Worm (Caenorhabditis elegans) whole organism, L4 larva: Measurements from ENCODE around the gene F31B12.3.

Experiments used
- F26F4.8 ChIP-seq: fragments of 200-800 bp; sonication (Bioruptor generic); conservative IDR thresholded peaks from 2 replicates; pipeline ENCODE4 v1.3.6; 2022; ENCODE audit warnings: missing genetic modification characterization, missing compliant biosample characterization
- T26A8.4 ChIP-seq: fragments of 200-800 bp; sonication (Bioruptor generic); IDR thresholded peaks from 2 replicates; pipeline ENCODE4 v1.3.6; 2022; ENCODE audit warnings: missing genetic modification characterization, missing compliant biosample characterization
- Y105C5A.15 ChIP-seq: fragments of 200-800 bp; sonication (Bioruptor generic); IDR thresholded peaks from 2 replicates; pipeline ENCODE4 v1.3.6; 2022; ENCODE audit warnings: missing genetic modification characterization, missing compliant biosample characterization
- Y5F2A.4 ChIP-seq: fragments of 200-800 bp; sonication (Bioruptor generic); optimal IDR thresholded peaks from 2 replicates; lab custom pipeline; 2018; ENCODE audit warnings: mild to moderate bottlenecking, missing genetic modification characterization, missing compliant biosample characterization
- aly-2 ChIP-seq: sonication (generic microtip); optimal IDR thresholded peaks from 2 replicates; lab custom pipeline; 2018; ENCODE audit warnings: missing biosample characterization, missing genetic modification characterization
- ama-1 ChIP-seq: fragments of 150-350 bp; optimal IDR thresholded peaks from 2 replicates; lab custom pipeline; 2014; ENCODE audit warnings: inconsistent platforms, mixed read lengths
- arid-1 ChIP-seq: fragments of 200-800 bp; sonication (Bioruptor generic); conservative IDR thresholded peaks from 2 replicates; pipeline ENCODE4 v1.3.6; 2022; ENCODE audit warnings: missing genetic modification reagents, missing genetic modification characterization, missing compliant biosample characterization
- ceh-20 ChIP-seq: fragments of 200-800 bp; sonication (Bioruptor generic); IDR thresholded peaks from 2 replicates; pipeline ENCODE4 v1.3.6; 2022; ENCODE audit warnings: missing genetic modification reagents, missing genetic modification characterization, missing compliant biosample characterization
- ceh-62 ChIP-seq: sonication (generic microtip); optimal IDR thresholded peaks from 2 replicates; lab custom pipeline; 2017; ENCODE audit warnings: missing biosample characterization, missing genetic modification characterization
- ceh-82 ChIP-seq: sonication (generic microtip); optimal IDR thresholded peaks from 2 replicates; lab custom pipeline; 2017; ENCODE audit warnings: missing biosample characterization, missing genetic modification characterization
- ces-1 ChIP-seq: fragments of 150-350 bp; sonication (generic microtip); optimal IDR thresholded peaks from 4 replicates; lab custom pipeline; 2014; ENCODE audit warnings: missing biosample characterization, missing genetic modification reagents, missing genetic modification characterization
- cey-2 ChIP-seq: sonication (generic microtip); optimal IDR thresholded peaks from 3 replicates; lab custom pipeline; 2017; ENCODE audit warnings: missing genetic modification characterization, mild to moderate bottlenecking, missing compliant biosample characterization, antibody characterized with exemption, borderline replicate concordance; ENCODE audit not compliant: insufficient read depth
- daf-12 ChIP-seq: fragments of 150-350 bp; optimal IDR thresholded peaks from 2 replicates; lab custom pipeline; 2014; ENCODE audit warnings: missing biosample characterization, missing genetic modification reagents, missing genetic modification characterization
- daf-16 ChIP-seq, 3 experiments: sonication (generic microtip); optimal IDR thresholded peaks; 2 replicates each; lab custom pipeline; 2016 to 2017; ENCODE audit warnings: missing genetic modification characterization in 3 of 3, missing genetic modification reagents in 3 of 3, mild to moderate bottlenecking in 2 of 3, missing compliant biosample characterization in 2 of 3, missing biosample characterization in 1 of 3, moderate library complexity in 1 of 3
- daf-8 ChIP-seq: fragments of 200-800 bp; sonication (Bioruptor generic); IDR thresholded peaks from 2 replicates; pipeline ENCODE4 v1.3.6; 2022; ENCODE audit warnings: missing genetic modification characterization, missing compliant biosample characterization
- duxl-1 ChIP-seq: sonication (generic microtip); optimal IDR thresholded peaks from 2 replicates; lab custom pipeline; 2016; ENCODE audit warnings: mild to moderate bottlenecking, missing genetic modification characterization, moderate library complexity, missing compliant biosample characterization; ENCODE audit not compliant: poor library complexity
- egl-43 ChIP-seq: fragments of 200-800 bp; sonication (Bioruptor generic); IDR thresholded peaks from 2 replicates; pipeline ENCODE4 v1.3.6; 2022; ENCODE audit warnings: missing genetic modification reagents, missing genetic modification characterization, missing compliant biosample characterization
- fos-1 ChIP-seq: fragments of 150-350 bp; optimal IDR thresholded peaks from 2 replicates; lab custom pipeline; 2014; ENCODE audit warnings: missing biosample characterization, missing genetic modification characterization
- hif-1 ChIP-seq, 2 experiments: sonication (generic microtip); optimal IDR thresholded peaks; 2 replicates each; lab custom pipeline; 2016 to 2017; ENCODE audit warnings: missing compliant biosample characterization in 2 of 2, missing genetic modification characterization in 2 of 2, missing genetic modification reagents in 2 of 2, missing genotype in 2 of 2, mild to moderate bottlenecking in 1 of 2
- hlh-30 ChIP-seq: sonication (generic microtip); optimal IDR thresholded peaks from 2 replicates; lab custom pipeline; 2017; ENCODE audit warnings: antibody characterized with exemption, mild to moderate bottlenecking, missing genetic modification characterization, missing compliant biosample characterization; ENCODE audit not compliant: insufficient read depth
- hmg-1.1 ChIP-seq: fragments of 200-800 bp; sonication (Bioruptor generic); IDR thresholded peaks from 2 replicates; pipeline ENCODE4 v1.3.6; 2022; ENCODE audit warnings: missing genetic modification reagents, missing genetic modification characterization, missing compliant biosample characterization
- lim-7 ChIP-seq: fragments of 200-800 bp; sonication (Bioruptor generic); IDR thresholded peaks from 2 replicates; pipeline ENCODE4 v1.3.6; 2022; ENCODE audit warnings: missing genetic modification characterization, missing compliant biosample characterization
- lin-13 ChIP-seq: fragments of 150-350 bp; optimal IDR thresholded peaks from 2 replicates; lab custom pipeline; 2014; ENCODE audit warnings: missing biosample characterization, missing genetic modification reagents, missing genetic modification characterization
- lin-38 ChIP-seq: fragments of 200-800 bp; sonication (Bioruptor generic); IDR thresholded peaks from 2 replicates; pipeline ENCODE4 v1.3.6; 2022; ENCODE audit warnings: missing genetic modification reagents, missing genetic modification characterization, missing compliant biosample characterization
- lir-3 ChIP-seq: sonication (generic microtip); optimal IDR thresholded peaks from 2 replicates; lab custom pipeline; 2016; ENCODE audit warnings: mild to moderate bottlenecking, missing genetic modification characterization, missing compliant biosample characterization
- lsy-2 ChIP-seq, 2 experiments: fragments of 150-350 bp in 1 of 2; sonication (generic microtip) in 1 of 2; optimal IDR thresholded peaks; 2 replicates each; lab custom pipeline; 2014 to 2017; ENCODE audit warnings: missing biosample characterization in 2 of 2, missing genetic modification characterization in 2 of 2
- mdl-1 ChIP-seq, 2 experiments: fragments of 150-350 bp in 1 of 2; sonication (generic microtip) in 1 of 2; optimal IDR thresholded peaks; 2 replicates each; lab custom pipeline; 2014 to 2017; ENCODE audit warnings: missing biosample characterization in 2 of 2, missing genetic modification characterization in 2 of 2
- mdt-29 ChIP-seq: fragments of 200-800 bp; sonication (Bioruptor generic); IDR thresholded peaks from 2 replicates; pipeline ENCODE4 v1.3.6; 2022; ENCODE audit warnings: missing genetic modification reagents, missing genetic modification characterization, missing compliant biosample characterization
- mep-1 ChIP-seq: fragments of 150-350 bp; sonication (generic microtip); optimal IDR thresholded peaks from 3 replicates; lab custom pipeline; 2014; ENCODE audit warnings: missing biosample characterization, missing genetic modification characterization
- mes-2 ChIP-seq: sonication (generic microtip); optimal IDR thresholded peaks from 2 replicates; lab custom pipeline; 2016; ENCODE audit warnings: missing genotype, mild to moderate bottlenecking, missing genetic modification characterization, missing compliant biosample characterization; ENCODE audit not compliant: poor library complexity, severe bottlenecking
- mxl-3 ChIP-seq: fragments of 200-800 bp; sonication (Bioruptor generic); optimal IDR thresholded peaks from 2 replicates; lab custom pipeline; 2018; ENCODE audit warnings: mild to moderate bottlenecking, missing genetic modification characterization, missing compliant biosample characterization
- nhr-11 ChIP-seq: fragments of 150-350 bp; optimal IDR thresholded peaks from 2 replicates; lab custom pipeline; 2014; ENCODE audit warnings: missing biosample characterization, missing genetic modification characterization
- nhr-237 ChIP-seq: sonication (generic microtip); optimal IDR thresholded peaks from 2 replicates; lab custom pipeline; 2017; ENCODE audit warnings: missing biosample characterization, missing genetic modification characterization
- nhr-42 ChIP-seq: fragments of 200-800 bp; sonication (Bioruptor generic); IDR thresholded peaks from 2 replicates; pipeline ENCODE4 v1.3.6; 2022; ENCODE audit warnings: missing genetic modification characterization, missing compliant biosample characterization
- nhr-76 ChIP-seq: fragments of 150-350 bp; optimal IDR thresholded peaks from 2 replicates; lab custom pipeline; 2014; ENCODE audit warnings: missing biosample characterization, missing genetic modification characterization
- nhr-77 ChIP-seq: fragments of 150-350 bp; optimal IDR thresholded peaks from 2 replicates; lab custom pipeline; 2014; ENCODE audit warnings: missing biosample characterization, missing genetic modification characterization
- php-3 ChIP-seq: fragments of 200-800 bp; sonication (Bioruptor generic); IDR thresholded peaks from 2 replicates; pipeline ENCODE4 v1.3.6; 2022; ENCODE audit warnings: missing genetic modification reagents, missing genetic modification characterization, missing compliant biosample characterization
- pqm-1 ChIP-seq: sonication (generic microtip); optimal IDR thresholded peaks from 2 replicates; lab custom pipeline; 2017; ENCODE audit warnings: missing biosample characterization, missing genetic modification characterization
- saeg-2 ChIP-seq: fragments of 200-800 bp; sonication (Bioruptor generic); IDR thresholded peaks from 2 replicates; pipeline ENCODE4 v1.3.6; 2022; ENCODE audit warnings: missing genetic modification reagents, missing genetic modification characterization, missing compliant biosample characterization
- sdz-12 ChIP-seq: fragments of 200-800 bp; sonication (Bioruptor generic); optimal IDR thresholded peaks from 2 replicates; lab custom pipeline; 2018; ENCODE audit warnings: mild to moderate bottlenecking, missing genetic modification characterization, missing compliant biosample characterization
- skn-1 ChIP-seq: fragments of 150-350 bp; optimal IDR thresholded peaks from 2 replicates; lab custom pipeline; 2014; ENCODE audit warnings: missing biosample characterization, missing genetic modification characterization
- snpc-4 ChIP-seq: fragments of 150-350 bp; optimal IDR thresholded peaks from 2 replicates; lab custom pipeline; 2014; ENCODE audit warnings: missing biosample characterization, missing genetic modification characterization
- spr-3 ChIP-seq: fragments of 200-800 bp; sonication (Bioruptor generic); optimal IDR thresholded peaks from 2 replicates; lab custom pipeline; 2018; ENCODE audit warnings: mild to moderate bottlenecking, missing genetic modification characterization, missing compliant biosample characterization
- tag-97 ChIP-seq: fragments of 200-800 bp; sonication (Bioruptor generic); IDR thresholded peaks from 2 replicates; pipeline ENCODE4 v1.3.6; 2022; ENCODE audit warnings: missing genetic modification characterization, missing compliant biosample characterization
- unc-39 ChIP-seq: sonication (generic microtip); optimal IDR thresholded peaks from 2 replicates; lab custom pipeline; 2017; ENCODE audit warnings: missing biosample characterization, missing genetic modification characterization
- unc-62 ChIP-seq, 3 experiments: fragments of 150-350 bp in 1 of 3; sonication (generic microtip); optimal IDR thresholded peaks in 2 of 3; peaks in 1 of 3; 1 replicate in 1 of 3; 2 replicates in 2 of 3; lab custom pipeline; 2014 to 2017; ENCODE audit warnings: missing biosample characterization in 3 of 3, missing genetic modification characterization in 3 of 3, missing genetic modification reagents in 3 of 3, missing genotype in 1 of 3
- zag-1 ChIP-seq: fragments of 150-350 bp; optimal IDR thresholded peaks from 2 replicates; lab custom pipeline; 2014; ENCODE audit warnings: missing biosample characterization, missing genetic modification characterization
- zfp-2 ChIP-seq: sonication (generic microtip); optimal IDR thresholded peaks from 2 replicates; lab custom pipeline; 2016; ENCODE audit warnings: mild to moderate bottlenecking, missing genetic modification characterization, missing compliant biosample characterization
- zip-11 ChIP-seq: fragments of 200-800 bp; sonication (Bioruptor generic); IDR thresholded peaks from 2 replicates; pipeline ENCODE4 v1.3.6; 2022; ENCODE audit warnings: missing genetic modification characterization, missing compliant biosample characterization
- zip-2 ChIP-seq: fragments of 150-350 bp; optimal IDR thresholded peaks from 2 replicates; lab custom pipeline; 2014; ENCODE audit warnings: missing biosample characterization, missing genetic modification characterization

F31B12.3 gene

DNA sequence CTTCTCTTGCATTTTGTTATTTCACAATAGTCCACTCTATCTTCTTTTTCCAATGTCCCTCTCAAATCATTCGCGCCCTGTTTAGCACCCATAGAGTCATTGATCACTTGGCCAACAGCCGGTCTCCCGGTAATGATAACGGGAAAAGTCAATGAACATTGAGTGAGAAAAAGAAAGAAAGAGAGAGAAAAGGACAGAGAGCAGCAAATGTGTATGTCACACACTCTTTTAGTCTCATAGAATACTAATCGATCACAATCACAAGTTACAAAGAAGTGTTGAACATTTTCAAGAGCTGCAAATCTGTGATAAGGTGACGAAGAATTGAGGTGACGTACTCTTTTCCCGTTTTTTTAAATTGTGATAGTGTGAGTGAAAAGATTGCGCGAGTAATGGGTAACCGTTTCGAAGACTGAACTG, 48.2 kb downstream of the F31B12.3 start (continued):
- TF ChIP-seq unc-62 (GFP tag; optimal IDR thresholded peaks at IDR 0.05 in 1 of 2; lab: Kevin White, UChicago), result peak in 1 of 2 experiments; percentile 99
- no peak for TF ChIP-seq unc-62 (tag; optimal IDR thresholded peaks at IDR 0.05; lab: Kevin White, UChicago)
- no peak for TF ChIP-seq zfp-2
- TF ChIP-seq lin-13 (GFP tag; lab: Kevin White, UChicago), result peak; percentile 36
- peak; percentile 24 for TF ChIP-seq fos-1
- no peak for TF ChIP-seq nhr-237 (tag; lab: Kevin White, UChicago)
- peak; percentile 12 for TF ChIP-seq ama-1
- no peak for TF ChIP-seq egl-43 (GFP tag; lab: Robert Waterston, UW)
- TF ChIP-seq Y105C5A.15 (GFP tag; lab: Robert Waterston, UW), result no peak
- peak; percentile 90 for TF ChIP-seq hlh-30 (tag; lab: Kevin White, UChicago)
- peak; percentile 71 for TF ChIP-seq mxl-3
- TF ChIP-seq nhr-42 (GFP tag; lab: Robert Waterston, UW), result no peak
- TF ChIP-seq mes-2, result peak; percentile 59
- peak; percentile 74 for TF ChIP-seq nhr-11
- no peak for TF ChIP-seq skn-1 (tag; lab: Kevin White, UChicago)
- TF ChIP-seq mdt-29, result no peak
- no peak for TF ChIP-seq zip-2
- peak in 1 of 2 experiments; percentile 45 for TF ChIP-seq hif-1 (tag; optimal IDR thresholded peaks at IDR 0.05; lab: Kevin White, UChicago)
- TF ChIP-seq spr-3 (GFP tag; lab: Kevin White, UChicago), result no peak
- TF ChIP-seq tag-97 (GFP tag; lab: Robert Waterston, UW), result no peak
- no peak for TF ChIP-seq duxl-1
- TF ChIP-seq nhr-76 (tag; lab: Kevin White, UChicago), result peak; percentile 24
- TF ChIP-seq mdl-1 (tag; optimal IDR thresholded peaks at IDR 0.05; lab: Kevin White, UChicago), result peak in 1 of 2 experiments; percentile 69
- TF ChIP-seq zip-11 (GFP tag; lab: Robert Waterston, UW), result no peak
- TF ChIP-seq lin-38 (GFP tag; lab: Robert Waterston, UW), result no peak
- TF ChIP-seq ceh-82 (tag; lab: Kevin White, UChicago), result no peak

ce11 chrX:10770988-10771496, 49.4 kb downstream of the F31B12.3 start:
- TF ChIP-seq snpc-4 (tag; lab: Kevin White, UChicago), result no peak
- TF ChIP-seq cey-2, result peak; percentile 67
- TF ChIP-seq daf-16 (GFP tag; optimal IDR thresholded peaks at IDR 0.05; lab: Kevin White, UChicago), result peak in 1 of 2 experiments; percentile 97
- peak; percentile 85 for TF ChIP-seq daf-16 (tag; optimal IDR thresholded peaks at IDR 0.05; lab: Kevin White, UChicago)
- no peak for TF ChIP-seq Y5F2A.4 (GFP tag; lab: Kevin White, UChicago)
- TF ChIP-seq mep-1 (tag; lab: Kevin White, UChicago), result peak; percentile 93
- TF ChIP-seq pqm-1 (tag; lab: Kevin White, UChicago), result no peak
- no peak for TF ChIP-seq F26F4.8
- 0 out of 2 replicates have a peak, but pooled peaks have one; percentile 28 for TF ChIP-seq T26A8.4 (GFP tag; lab: Robert Waterston, UW)
- peak; percentile 73 for TF ChIP-seq mxl-3
- TF ChIP-seq hmg-1.1 (GFP tag; lab: Robert Waterston, UW), result peak; percentile 64; the same call in 1 of the 2 replicates
- no peak for TF ChIP-seq saeg-2 (GFP tag; lab: Robert Waterston, UW)
- TF ChIP-seq ceh-62 (tag; lab: Kevin White, UChicago), result no peak
- no peak for TF ChIP-seq daf-8 (GFP tag; lab: Robert Waterston, UW)
- no peak for TF ChIP-seq aly-2 (tag; lab: Kevin White, UChicago)
- TF ChIP-seq unc-39, result no peak
- peak; percentile 73 to 85 for TF ChIP-seq lsy-2 (tag; optimal IDR thresholded peaks at IDR 0.05; lab: Kevin White, UChicago)
- no peak for TF ChIP-seq sdz-12
- peak; percentile 82 for TF ChIP-seq nhr-77 (tag; lab: Kevin White, UChicago)
- TF ChIP-seq lir-3, result no peak
- TF ChIP-seq php-3, result no peak
- TF ChIP-seq arid-1 (GFP tag; lab: Robert Waterston, UW), result no peak
- TF ChIP-seq ceh-82 (tag; lab: Kevin White, UChicago), result no peak
- TF ChIP-seq ceh-20 (GFP tag; lab: Robert Waterston, UW), result peak; percentile 92
- TF ChIP-seq Y105C5A.15 (GFP tag; lab: Robert Waterston, UW), result no peak
- TF ChIP-seq egl-43 (GFP tag; lab: Robert Waterston, UW), result 0 out of 2 replicates have a peak, but pooled peaks have one; percentile 51
- no peak for TF ChIP-seq lim-7 (GFP tag; lab: Robert Waterston, UW)
- TF ChIP-seq ces-1 (GFP tag; lab: Kevin White, UChicago), result peak; percentile 56
- no peak for TF ChIP-seq daf-12 (tag; lab: Kevin White, UChicago)
- TF ChIP-seq zag-1 (tag; lab: Kevin White, UChicago), result no peak
